Fruit fly (Drosophila melanogaster) whole organism, embryonic: Measurements from ENCODE around the gene Cp16.

Experiments used
- Awh ChIP-seq: fragments of 200-800 bp; sonication (Bioruptor generic); IDR thresholded peaks from 2 replicates; pipeline ENCODE4, ENCODE4 v1.3.6; 2022; ENCODE audit warnings: missing biosample characterization, missing genetic modification characterization
- C15 ChIP-seq: fragments of 200-800 bp; sonication (Bioruptor generic); IDR thresholded peaks from 3 replicates; pipeline ENCODE4 v1.3.6; 2022; ENCODE audit warnings: missing biosample characterization, missing genetic modification characterization
- CG1024 ChIP-seq: fragments of 200-800 bp; sonication (Bioruptor generic); IDR thresholded peaks from 2 replicates; pipeline ENCODE4 v1.3.6; 2022; ENCODE audit warnings: missing biosample characterization, missing genetic modification characterization
- CG11247 ChIP-seq: fragments of 200-800 bp; sonication (Bioruptor generic); IDR thresholded peaks from 2 replicates; pipeline ENCODE4 v1.3.6; 2022; ENCODE audit warnings: missing biosample characterization, missing genetic modification characterization
- CG11398 ChIP-seq: fragments of 200-800 bp; sonication (Bioruptor generic); optimal IDR thresholded peaks from 2 replicates; lab custom pipeline; 2016; ENCODE audit warnings: missing biosample characterization, missing genetic modification characterization
- CG12659 ChIP-seq: fragments of 200-800 bp; sonication (Bioruptor generic); optimal IDR thresholded peaks from 3 replicates; lab custom pipeline; 2017; ENCODE audit warnings: mild to moderate bottlenecking, missing biosample characterization, missing genetic modification reagents, missing genetic modification characterization
- CG16863 ChIP-seq: fragments of 200-800 bp; sonication (Bioruptor generic); optimal IDR thresholded peaks from 3 replicates; lab custom pipeline; 2016; ENCODE audit warnings: missing biosample characterization, missing genetic modification characterization
- CG17328 ChIP-seq: fragments of 200-800 bp; sonication (Bioruptor generic); IDR thresholded peaks from 2 replicates; pipeline ENCODE4 v1.3.6; 2022; ENCODE audit warnings: missing biosample characterization, missing genetic modification characterization
- CG17912 ChIP-seq: fragments of 200-800 bp; sonication (Bioruptor generic); optimal IDR thresholded peaks from 2 replicates; lab custom pipeline; 2018; ENCODE audit warnings: missing biosample characterization, mild to moderate bottlenecking, missing genetic modification characterization
- CG18476 ChIP-seq: fragments of 200-800 bp; sonication (Bioruptor generic); optimal IDR thresholded peaks from 2 replicates; lab custom pipeline; 2016; ENCODE audit warnings: missing biosample characterization, mild to moderate bottlenecking, missing genetic modification characterization
- CG18599 ChIP-seq: fragments of 200-800 bp; sonication (Bioruptor generic); optimal IDR thresholded peaks from 3 replicates; lab custom pipeline; 2017; ENCODE audit warnings: missing biosample characterization, missing genetic modification characterization, mild to moderate bottlenecking, moderate library complexity, missing genetic modification reagents
- CG2116 ChIP-seq: fragments of 200-800 bp; sonication (Bioruptor generic); optimal IDR thresholded peaks from 3 replicates; lab custom pipeline; 2018; ENCODE audit warnings: missing biosample characterization, mild to moderate bottlenecking, missing genetic modification characterization
- CG4424 ChIP-seq: fragments of 200-800 bp; sonication (Bioruptor generic); optimal IDR thresholded peaks from 3 replicates; lab custom pipeline; 2016; ENCODE audit warnings: missing biosample characterization, missing genetic modification characterization
- CG5953 ChIP-seq: fragments of 200-800 bp; sonication (Bioruptor generic); IDR thresholded peaks from 2 replicates; pipeline ENCODE4 v1.3.6; 2022; ENCODE audit warnings: missing biosample characterization, missing genetic modification characterization
- CG7987 ChIP-seq: fragments of 200-800 bp; sonication (Bioruptor generic); optimal IDR thresholded peaks from 2 replicates; lab custom pipeline; 2018; ENCODE audit warnings: missing biosample characterization, mild to moderate bottlenecking, missing genetic modification characterization, moderate library complexity
- CG8281 ChIP-seq: fragments of 200-800 bp; sonication (Bioruptor generic); optimal IDR thresholded peaks from 2 replicates; lab custom pipeline; 2018; ENCODE audit warnings: missing biosample characterization, mild to moderate bottlenecking, missing genetic modification characterization, moderate library complexity
- CG9817 ChIP-seq: fragments of 200-800 bp; sonication (Bioruptor generic); optimal IDR thresholded peaks from 2 replicates; lab custom pipeline; 2018; ENCODE audit warnings: missing biosample characterization, mild to moderate bottlenecking, missing genetic modification characterization, moderate library complexity
- CrebB ChIP-seq: fragments of 200-800 bp; sonication (Bioruptor generic); optimal IDR thresholded peaks from 3 replicates; lab custom pipeline; 2018; ENCODE audit warnings: missing biosample characterization, mild to moderate bottlenecking, missing genetic modification characterization
- D19A ChIP-seq: fragments of 200-800 bp; optimal IDR thresholded peaks from 3 replicates; lab custom pipeline; 2019; ENCODE audit warnings: missing biosample characterization, mild to moderate bottlenecking, missing genetic modification characterization, moderate library complexity
- HHEX ChIP-seq: fragments of 200-800 bp; sonication (Bioruptor generic); optimal IDR thresholded peaks from 3 replicates; lab custom pipeline; 2017; ENCODE audit warnings: missing biosample characterization, mild to moderate bottlenecking, missing genetic modification characterization, missing genetic modification reagents
- Hmx ChIP-seq: fragments of 200-800 bp; sonication (Bioruptor generic); optimal IDR thresholded peaks from 2 replicates; lab custom pipeline; 2016; ENCODE audit warnings: missing biosample characterization, missing genetic modification characterization
- Optix ChIP-seq: fragments of 200-800 bp; sonication (Bioruptor generic); IDR thresholded peaks from 3 replicates; pipeline ENCODE4 v1.3.6; 2022; ENCODE audit warnings: missing biosample characterization, missing genetic modification characterization
- Ptx1 ChIP-seq: fragments of 200-800 bp; sonication (Bioruptor generic); IDR thresholded peaks from 2 replicates; pipeline ENCODE4 v1.3.6; 2022; ENCODE audit warnings: missing biosample characterization, missing genetic modification characterization
- Rfx ChIP-seq: fragments of 200-800 bp; sonication (Bioruptor generic); IDR thresholded peaks from 2 replicates; pipeline ENCODE4 v1.3.6; 2022; ENCODE audit warnings: missing biosample characterization, missing genetic modification characterization
- Taf1 ChIP-seq: fragments of 200-800 bp; sonication (Bioruptor generic); IDR thresholded peaks from 2 replicates; pipeline ENCODE4 v1.3.6; 2022; ENCODE audit warnings: missing biosample characterization, missing genetic modification characterization
- Vsx1 ChIP-seq: fragments of 200-800 bp; sonication (Bioruptor generic); optimal IDR thresholded peaks from 2 replicates; lab custom pipeline; 2017; ENCODE audit warnings: missing biosample characterization, mild to moderate bottlenecking, missing genetic modification characterization, missing genetic modification reagents
- ara ChIP-seq: fragments of 200-800 bp; sonication (Bioruptor generic); IDR thresholded peaks from 2 replicates; pipeline ENCODE4 v1.3.6; 2022; ENCODE audit warnings: missing biosample characterization, missing genetic modification characterization
- chm ChIP-seq: fragments of 200-800 bp; sonication (Bioruptor generic); IDR thresholded peaks from 2 replicates; pipeline ENCODE4 v1.3.6; 2022; ENCODE audit warnings: missing biosample characterization, missing genetic modification characterization
- emc ChIP-seq: fragments of 200-800 bp; sonication (Bioruptor generic); optimal IDR thresholded peaks from 2 replicates; lab custom pipeline; 2016; ENCODE audit warnings: missing biosample characterization, missing genetic modification characterization
- grn ChIP-seq: fragments of 200-800 bp; sonication (Bioruptor generic); optimal IDR thresholded peaks from 3 replicates; lab custom pipeline; 2017; ENCODE audit warnings: missing biosample characterization, missing genetic modification characterization
- ken ChIP-seq: fragments of 200-800 bp; sonication (Bioruptor generic); IDR thresholded peaks from 3 replicates; pipeline ENCODE4 v1.3.6; 2022; ENCODE audit warnings: missing biosample characterization, missing genetic modification characterization
- kni ChIP-seq: fragments of 200-800 bp; sonication (Bioruptor generic); optimal IDR thresholded peaks from 3 replicates; lab custom pipeline; 2017; ENCODE audit warnings: mild to moderate bottlenecking, missing biosample characterization, missing genetic modification reagents, missing genetic modification characterization
- mirr ChIP-seq: fragments of 200-800 bp; sonication (Bioruptor generic); optimal IDR thresholded peaks from 3 replicates; lab custom pipeline; 2018; ENCODE audit warnings: missing biosample characterization, mild to moderate bottlenecking, missing genetic modification characterization
- mld ChIP-seq: fragments of 200-800 bp; sonication (Bioruptor generic); IDR thresholded peaks from 3 replicates; pipeline ENCODE4 v1.3.6; 2022; ENCODE audit warnings: missing biosample characterization, missing genetic modification characterization; ENCODE audit not compliant: partially characterized antibody
- nerfin-2 ChIP-seq: fragments of 200-800 bp; sonication (Bioruptor generic); IDR thresholded peaks from 2 replicates; pipeline ENCODE4 v1.3.6; 2022; ENCODE audit warnings: missing biosample characterization, missing genetic modification characterization; ENCODE audit not compliant: partially characterized antibody
- odd ChIP-seq: fragments of 200-800 bp; sonication (Bioruptor generic); optimal IDR thresholded peaks from 2 replicates; lab custom pipeline; 2017; ENCODE audit warnings: missing biosample characterization, mild to moderate bottlenecking, missing genetic modification characterization
- onecut ChIP-seq: fragments of 200-800 bp; sonication (Bioruptor generic); IDR thresholded peaks from 2 replicates; pipeline ENCODE4 v1.3.6; 2022; ENCODE audit warnings: missing biosample characterization, missing genetic modification characterization
- pan ChIP-seq, 4 experiments: fragments of >200 bp in 3 of 4; fragments of 200-800 bp in 1 of 4; sonication (Bioruptor generic) in 1 of 4; optimal IDR thresholded peaks in 3 of 4; IDR thresholded peaks in 1 of 4; 2 replicates each; pipeline versions ENCODE4 v1.3.6 to Lab custom; 2017 to 2022; ENCODE audit warnings: missing biosample characterization in 2 of 4, missing genetic modification characterization in 2 of 4, mixed read lengths in 1 of 4
- pita ChIP-seq: fragments of 200-800 bp; sonication (Bioruptor generic); optimal IDR thresholded peaks from 2 replicates; lab custom pipeline; 2017; ENCODE audit warnings: missing biosample characterization, mild to moderate bottlenecking, missing genetic modification characterization
- prd ChIP-seq, 3 experiments: fragments of >200 bp in 2 of 3; fragments of 200-800 bp in 1 of 3; sonication (Bioruptor generic) in 1 of 3; optimal IDR thresholded peaks in 2 of 3; IDR thresholded peaks in 1 of 3; 2 replicates in 2 of 3; 3 replicates in 1 of 3; pipeline versions ENCODE4 v1.3.6 to Lab custom; 2017 to 2022; ENCODE audit warnings: missing biosample characterization in 1 of 3, missing genetic modification characterization in 1 of 3
- ranshi ChIP-seq: fragments of 200-800 bp; sonication (Bioruptor generic); IDR thresholded peaks from 2 replicates; pipeline ENCODE4 v1.3.6; 2022; ENCODE audit warnings: missing biosample characterization, missing genetic modification characterization
- sc ChIP-seq, 3 experiments: fragments of >200 bp in 2 of 3; fragments of 200-800 bp in 1 of 3; sonication (Bioruptor generic) in 1 of 3; optimal IDR thresholded peaks; 2 replicates in 2 of 3; 3 replicates in 1 of 3; lab custom pipeline; 2017; ENCODE audit warnings: mild to moderate bottlenecking in 1 of 3, missing biosample characterization in 1 of 3, missing genetic modification characterization in 1 of 3, missing genetic modification reagents in 1 of 3
- sd ChIP-seq: fragments of 200-800 bp; sonication (Bioruptor generic); optimal IDR thresholded peaks from 3 replicates; lab custom pipeline; 2018; ENCODE audit warnings: missing biosample characterization, mild to moderate bottlenecking, missing genetic modification characterization, moderate library complexity
- sim ChIP-seq: fragments of 200-800 bp; sonication (Bioruptor generic); IDR thresholded peaks from 2 replicates; pipeline ENCODE4 v1.3.6; 2022; ENCODE audit warnings: missing biosample characterization, missing genetic modification characterization
- slp2 ChIP-seq: fragments of 200-800 bp; sonication (Bioruptor generic); optimal IDR thresholded peaks from 2 replicates; lab custom pipeline; 2016; ENCODE audit warnings: missing biosample characterization, missing genetic modification characterization
- sqz ChIP-seq: fragments of 200-800 bp; sonication (Bioruptor generic); optimal IDR thresholded peaks from 3 replicates; lab custom pipeline; 2018; ENCODE audit warnings: missing biosample characterization, mild to moderate bottlenecking, missing genetic modification characterization
- vnd ChIP-seq: fragments of 200-800 bp; sonication (Bioruptor generic); IDR thresholded peaks from 3 replicates; pipeline ENCODE4 v1.3.6; 2022; ENCODE audit warnings: missing biosample characterization, missing genetic modification characterization; ENCODE audit not compliant: partially characterized antibody
- vvl ChIP-seq: fragments of 200-800 bp; sonication (Bioruptor generic); IDR thresholded peaks from 2 replicates; pipeline ENCODE4 v1.3.6; 2022; ENCODE audit warnings: missing biosample characterization, missing genetic modification characterization

Gene Cp16

DNA sequence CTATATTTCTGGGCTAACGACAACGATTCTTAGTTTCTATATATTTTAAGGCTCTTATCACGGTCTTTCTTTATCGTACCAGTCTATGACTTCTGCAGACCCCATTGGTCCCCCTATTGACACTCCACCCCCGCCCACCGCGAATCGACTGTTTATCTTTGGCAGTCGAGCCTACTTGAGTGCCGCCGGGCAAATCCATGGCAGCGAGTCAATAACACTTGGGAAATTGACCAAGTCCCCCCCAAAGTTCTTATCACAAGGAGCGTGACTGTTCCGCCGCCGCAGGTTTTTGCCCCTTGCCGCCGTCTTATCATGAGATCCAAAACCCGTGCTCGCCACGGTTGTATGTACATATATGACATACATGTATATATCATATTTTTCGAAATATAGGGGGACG is 32.1 kb upstream of the Cp16 start (continued):
- TF ChIP-seq CG18476 (GFP tag; lab: Kevin White, UChicago), result no peak
- TF ChIP-seq mirr (GFP tag; lab: Kevin White, UChicago), result peak; percentile 93
- peak; percentile 12; the same call in 1 of the 2 replicates for TF ChIP-seq Rfx (GFP tag; lab: Robert Waterston, UW)
- TF ChIP-seq CG9817 (tag; lab: Kevin White, UChicago), result no peak
- TF ChIP-seq sqz (GFP tag; lab: Kevin White, UChicago), result no peak
- TF ChIP-seq CG7987 (GFP tag; lab: Kevin White, UChicago), result peak; percentile 73
- TF ChIP-seq Vsx1 (GFP tag; lab: Kevin White, UChicago), result peak; percentile 57
- peak; percentile 22; the same call in 1 of the 2 replicates for TF ChIP-seq vvl (GFP tag; lab: Robert Waterston, UW)
- TF ChIP-seq Awh (GFP tag; lab: Robert Waterston, UW), result 0 out of 2 replicates have a peak, but pooled peaks have one; percentile 32
- TF ChIP-seq CG11398 (GFP tag; lab: Kevin White, UChicago), result no peak
- no peak for TF ChIP-seq emc
- no peak for TF ChIP-seq CG17912
- no peak for TF ChIP-seq slp2 (GFP tag; lab: Kevin White, UChicago)
- peak; percentile 75 for TF ChIP-seq chm
- TF ChIP-seq CrebB (tag; lab: Kevin White, UChicago), result no peak
- TF ChIP-seq Taf1 (GFP tag; lab: Robert Waterston, UW), result no peak
- TF ChIP-seq C15 (GFP tag; lab: Robert Waterston, UW), result no peak
- no peak for TF ChIP-seq mld (GFP tag; lab: Robert Waterston, UW)
- TF ChIP-seq CG12659, result no peak
- TF ChIP-seq CG18599 (GFP tag; lab: Kevin White, UChicago), result peak; percentile 34
- peak; percentile 30 for TF ChIP-seq odd (GFP tag; lab: Kevin White, UChicago)
- TF ChIP-seq pita, result no peak
- 0 out of 2 replicates have a peak, but pooled peaks have one; percentile 18 for TF ChIP-seq Ptx1 (GFP tag; lab: Robert Waterston, UW)
- no peak for TF ChIP-seq CG4424
- TF ChIP-seq CG1024 (GFP tag; lab: Robert Waterston, UW), result 0 out of 2 replicates have a peak, but pooled peaks have one; percentile 15
- TF ChIP-seq CG8281 (tag; lab: Kevin White, UChicago), result peak; percentile 56
- TF ChIP-seq CG17328 (GFP tag; lab: Robert Waterston, UW), result 0 out of 2 replicates have a peak, but pooled peaks have one; percentile 18
- no peak for TF ChIP-seq ranshi (GFP tag; lab: Robert Waterston, UW)
- no peak for TF ChIP-seq D19A (tag; lab: Kevin White, UChicago)
- TF ChIP-seq prd (optimal IDR thresholded peaks at IDR 0.05; lab: Kevin White, UChicago), result no peak
- TF ChIP-seq prd (GFP tag; IDR thresholded peaks at IDR 0.05; lab: Robert Waterston, UW), result no peak
- peak; percentile 23 for TF ChIP-seq kni (GFP tag; lab: Kevin White, UChicago)
- TF ChIP-seq sc (optimal IDR thresholded peaks at IDR 0.05; lab: Kevin White, UChicago), result no peak
- TF ChIP-seq sc (GFP tag; optimal IDR thresholded peaks at IDR 0.05; lab: Kevin White, UChicago), result no peak
- TF ChIP-seq Hmx (GFP tag; lab: Kevin White, UChicago), result no peak
- TF ChIP-seq sd (tag; lab: Kevin White, UChicago), result peak; percentile 5
- 0 out of 2 replicates have a peak, but pooled peaks have one; percentile 6 for TF ChIP-seq sim (GFP tag; lab: Robert Waterston, UW)
- TF ChIP-seq ken (GFP tag; lab: Robert Waterston, UW), result 0 out of 3 replicates have a peak, but pooled peaks have one; percentile 31
- 0 out of 2 replicates have a peak, but pooled peaks have one; percentile 24 for TF ChIP-seq ara
- no peak for TF ChIP-seq pan (optimal IDR thresholded peaks at IDR 0.05; lab: Kevin White, UChicago)
- peak in 1 of 2 experiments; percentile 31 for TF ChIP-seq pan (GFP tag; optimal IDR thresholded peaks at IDR 0.05 in 1 of 2, IDR thresholded peaks at IDR 0.05 in 1 of 2)
- TF ChIP-seq nerfin-2 (GFP tag; lab: Robert Waterston, UW), result no peak
- TF ChIP-seq onecut (GFP tag; lab: Robert Waterston, UW), result peak; percentile 34; the same call in 1 of the 2 replicates
- peak; percentile 21 for TF ChIP-seq HHEX (GFP tag; lab: Kevin White, UChicago)
- peak; percentile 86 for TF ChIP-seq grn (GFP tag; lab: Kevin White, UChicago)
- 0 out of 2 replicates have a peak, but pooled peaks have one; percentile 15 for TF ChIP-seq CG5953 (GFP tag; lab: Robert Waterston, UW)
- TF ChIP-seq CG11247 (GFP tag; lab: Robert Waterston, UW), result peak; percentile 35; the same call in 1 of the 2 replicates
- no peak for TF ChIP-seq Optix
- no peak for TF ChIP-seq CG16863 (GFP tag; lab: Kevin White, UChicago)
- no peak for TF ChIP-seq CG2116
- TF ChIP-seq vnd (GFP tag; lab: Robert Waterston, UW), result peak; percentile 50
